Worm (Caenorhabditis elegans) whole organism, mixed stage, embryonic: ENCODE data around the gene T22C8.6.

ENCODE experiments used
- M03D4.4 ChIP-seq: sonication (generic microtip); optimal IDR thresholded peaks from 2 replicates; lab custom pipeline; 2017; ENCODE audit warnings: mild to moderate bottlenecking, missing genetic modification characterization, missing compliant biosample characterization
- elt-3 ChIP-seq: fragments of 150-350 bp; optimal IDR thresholded peaks from 2 replicates; lab custom pipeline; 2014; ENCODE audit warnings: missing biosample characterization, missing genetic modification characterization
- mep-1 ChIP-seq: fragments of 150-350 bp; optimal IDR thresholded peaks from 2 replicates; lab custom pipeline; 2017; ENCODE audit warnings: missing biosample characterization, missing genetic modification reagents, missing genetic modification characterization, inconsistent platforms
- nhr-28 ChIP-seq: fragments of 150-350 bp; optimal IDR thresholded peaks from 2 replicates; lab custom pipeline; 2014; ENCODE audit warnings: missing biosample characterization, missing genetic modification characterization
- sem-2 ChIP-seq: fragments of 200-800 bp; sonication (Bioruptor generic); optimal IDR thresholded peaks from 2 replicates; lab custom pipeline; 2018; ENCODE audit warnings: mild to moderate bottlenecking, missing genetic modification characterization, missing compliant biosample characterization

DNA sequence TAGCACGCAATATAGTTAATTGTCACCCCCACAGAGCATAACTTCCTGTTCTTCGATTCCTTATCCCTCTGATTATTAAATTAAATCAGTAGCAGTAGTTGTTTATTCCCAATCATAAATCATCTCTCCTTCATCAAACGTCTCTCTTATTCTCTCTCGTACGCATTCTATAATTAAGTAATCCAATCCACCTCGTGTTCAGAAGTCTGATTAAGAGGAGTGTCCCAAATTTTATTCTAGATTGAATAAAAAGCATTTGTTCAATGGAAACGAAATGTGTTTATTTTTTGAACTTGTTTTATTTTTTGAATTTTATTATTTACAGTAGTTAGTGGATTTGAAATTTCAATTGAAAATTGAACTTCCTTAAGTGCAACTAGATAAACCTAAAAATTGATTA, 18.8 kb downstream of the T22C8.6 start:
- TF ChIP-seq sem-2 (no peak), mep-1 (tag; lab: Kevin White, UChicago) (no peak), nhr-28 (tag; lab: Kevin White, UChicago) (no peak), elt-3 (tag; lab: Kevin White, UChicago) (no peak), M03D4.4 (tag; lab: Kevin White, UChicago) (no peak)
